Worm (Caenorhabditis elegans): ENCODE data around the gene T04F8.8.

DNA sequence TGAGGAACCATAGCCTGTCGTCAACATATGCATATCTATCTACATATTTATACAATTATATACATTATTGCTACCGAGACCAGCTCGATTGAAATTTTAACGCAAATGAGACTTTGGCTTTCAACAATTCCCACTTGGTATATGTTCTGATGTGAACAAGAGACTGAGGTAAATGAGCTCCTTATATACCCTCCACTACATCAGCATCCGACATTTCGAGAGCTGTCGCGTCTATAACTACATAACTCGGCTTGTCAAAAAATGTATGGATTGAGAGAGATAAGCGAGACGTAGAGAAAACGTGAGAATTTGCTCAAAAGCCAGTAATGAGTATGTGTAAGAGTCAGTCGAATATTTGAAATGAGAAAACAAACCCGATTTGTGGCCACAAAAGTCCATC lies 23.8 kb upstream of the T04F8.8 start:
- TF ChIP-seq nhr-76 (tag; optimal IDR thresholded peaks at IDR 0.05) (no peak), sptf-1 (tag; optimal IDR thresholded peaks at IDR 0.05) (no peak), elt-3 (tag; optimal IDR thresholded peaks at IDR 0.05) (no peak), unc-62 (GFP tag; optimal IDR thresholded peaks at IDR 0.05) (no peak), snpc-4 (tag; optimal IDR thresholded peaks at IDR 0.05) (no peak), blmp-1 (tag; optimal IDR thresholded peaks at IDR 0.05) (no peak), nhr-28 (tag; optimal IDR thresholded peaks at IDR 0.05) (no peak), lsy-2 (tag; optimal IDR thresholded peaks at IDR 0.05) (no peak)

All from whole organism, mixed stage, embryonic.